Worm (Caenorhabditis elegans): ENCODE measurements around the gene sfxn-2.

DNA sequence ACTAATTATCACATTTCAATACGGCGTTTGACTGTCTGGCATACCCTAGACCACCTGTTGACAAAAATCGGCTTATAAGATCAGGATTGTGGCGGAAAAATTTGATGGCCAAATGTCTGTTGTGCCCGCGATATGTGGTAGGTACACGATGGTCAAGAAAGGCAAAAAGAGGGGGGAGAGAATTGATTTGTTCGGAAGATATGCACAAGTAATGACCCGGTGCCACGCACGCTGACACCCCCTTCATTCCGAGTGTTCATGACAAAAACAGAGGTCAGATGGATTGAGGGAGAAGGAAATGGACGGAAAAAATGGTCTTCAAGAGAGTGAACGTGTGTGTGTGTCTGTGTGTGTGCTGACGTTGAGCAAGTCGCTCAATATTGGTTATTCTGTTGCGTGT is 7.3 kb upstream of the sfxn-2 start:
- TF ChIP-seq nhr-11 (tag; optimal IDR thresholded peaks at IDR 0.05) (no peak), nhr-21 (tag; optimal IDR thresholded peaks at IDR 0.05) (no peak), aly-2 (tag; optimal IDR thresholded peaks at IDR 0.05) (no peak)

All from whole organism, L2 larva.